Fruit fly (Drosophila melanogaster): ENCODE results near the gene CG9727.

Gene CG9727

DNA sequence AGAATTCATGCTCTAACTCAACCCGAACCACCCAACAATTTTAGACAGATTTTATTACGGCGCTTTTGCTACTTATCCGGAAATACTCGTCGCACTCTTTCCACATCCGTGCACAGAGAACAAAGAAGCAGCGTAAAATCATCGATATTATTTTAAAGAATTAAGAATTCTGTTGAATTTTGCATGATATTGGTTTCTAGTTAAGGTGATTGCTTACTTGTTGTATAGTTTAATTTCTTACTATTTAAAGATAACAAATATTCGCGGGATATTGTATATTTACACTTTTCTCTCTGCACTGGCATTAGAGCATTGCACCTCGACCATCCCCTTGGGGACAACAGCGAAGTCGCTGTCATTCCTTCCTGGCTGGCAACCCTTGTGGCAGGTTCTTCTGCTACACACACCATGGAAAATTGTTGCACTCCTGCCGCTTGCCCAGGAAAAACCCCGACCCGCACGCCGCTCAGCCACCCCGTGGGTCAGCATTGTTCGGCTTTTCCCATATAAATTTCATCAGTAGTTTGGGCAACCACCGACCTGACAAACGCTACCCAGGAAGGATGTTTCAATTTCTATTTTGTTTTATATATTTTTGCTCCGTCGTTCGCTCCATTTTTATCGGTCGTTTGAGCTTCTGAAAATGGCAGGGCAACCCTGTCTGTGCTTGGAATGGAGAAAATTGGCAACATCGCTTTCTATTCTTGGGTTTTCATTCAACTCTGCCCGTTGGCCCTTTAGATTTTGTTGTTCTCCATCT lies 28.7 kb downstream of the CG9727 start (continued):
- no peak for TF ChIP-seq crc (GFP tag; optimal IDR thresholded peaks at IDR 0.05)
- peak; percentile 64 for TF ChIP-seq Fer1 (GFP tag; optimal IDR thresholded peaks at IDR 0.05)
- no peak for TF ChIP-seq Dp (GFP tag; optimal IDR thresholded peaks at IDR 0.05)
- peak; percentile 73 for TF ChIP-seq Ada2b (GFP tag; IDR thresholded peaks at IDR 0.05)
- TF ChIP-seq gce (GFP tag; IDR thresholded peaks at IDR 0.05) = 0 out of 3 replicates have a peak, but pooled peaks have one; percentile 42
- TF ChIP-seq kay (GFP tag; optimal IDR thresholded peaks at IDR 0.05) = peak; percentile 28
- TF ChIP-seq Meics (GFP tag; optimal IDR thresholded peaks at IDR 0.05) = peak; percentile 64
- TF ChIP-seq mld (GFP tag; IDR thresholded peaks at IDR 0.05; ENCODE audit: partially characterized antibody) = no peak
- peak; percentile 34; the same call in 1 of the 2 replicates for TF ChIP-seq wor (GFP tag; IDR thresholded peaks at IDR 0.05)
- no peak for TF ChIP-seq her (GFP tag; optimal IDR thresholded peaks at IDR 0.05)
- peak; percentile 77 for TF ChIP-seq CG17361 (GFP tag; IDR thresholded peaks at IDR 0.05)
- TF ChIP-seq ems (GFP tag; optimal IDR thresholded peaks at IDR 0.05) = peak; percentile 34
- TF ChIP-seq Atf-2 (GFP tag; optimal IDR thresholded peaks at IDR 0.05) = peak; percentile 50
- peak; percentile 55 for TF ChIP-seq ewg (GFP tag; optimal IDR thresholded peaks at IDR 0.05)
- peak; percentile 80 for TF ChIP-seq CG12391 (tag; optimal IDR thresholded peaks at IDR 0.05)
- no peak for TF ChIP-seq hkb (optimal IDR thresholded peaks at IDR 0.05)
- peak; percentile 85 for TF ChIP-seq hkb (GFP tag; IDR thresholded peaks at IDR 0.05)
- no peak for TF ChIP-seq CG33557 (GFP tag; optimal IDR thresholded peaks at IDR 0.05)
- TF ChIP-seq CG17802 (tag; optimal IDR thresholded peaks at IDR 0.05) = peak; percentile 47
- peak; percentile 43; the same call in 1 of the 2 replicates for TF ChIP-seq CG6272 (GFP tag; IDR thresholded peaks at IDR 0.05)
- TF ChIP-seq Myb (GFP tag; optimal IDR thresholded peaks at IDR 0.05) = peak; percentile 29
- TF ChIP-seq Hand (GFP tag; optimal IDR thresholded peaks at IDR 0.05) = peak; percentile 47
- TF ChIP-seq CG34224 (GFP tag; IDR thresholded peaks at IDR 0.05; ENCODE audit: partially characterized antibody) = 0 out of 3 replicates have a peak, but pooled peaks have one; percentile 13
- TF ChIP-seq HmgD (GFP tag; optimal IDR thresholded peaks at IDR 0.05) = no peak
- TF ChIP-seq CG1832 (GFP tag; optimal IDR thresholded peaks at IDR 0.05) = no peak
- TF ChIP-seq Awh (GFP tag; IDR thresholded peaks at IDR 0.05) = peak; percentile 26; the same call in 1 of the 2 replicates
- peak; percentile 56 for TF ChIP-seq PHDP (tag; optimal IDR thresholded peaks at IDR 0.05)
- peak; percentile 42 for TF ChIP-seq CG9215 (GFP tag; IDR thresholded peaks at IDR 0.05)
- TF ChIP-seq row (GFP tag; IDR thresholded peaks at IDR 0.05) = peak; percentile 83
- peak; percentile 67; the same call in 1 of the 2 replicates for TF ChIP-seq ranshi (GFP tag; IDR thresholded peaks at IDR 0.05)
- TF ChIP-seq CG12659 (GFP tag; optimal IDR thresholded peaks at IDR 0.05) = peak; percentile 58
- TF ChIP-seq Ptx1 (GFP tag; IDR thresholded peaks at IDR 0.05) = peak; percentile 85
- TF ChIP-seq stwl (tag; optimal IDR thresholded peaks at IDR 0.05) = peak; percentile 64
- no peak for TF ChIP-seq twi (tag; optimal IDR thresholded peaks at IDR 0.05)
- peak; percentile 25 for TF ChIP-seq Dek (tag; optimal IDR thresholded peaks at IDR 0.05)
- no peak for TF ChIP-seq CG4617 (GFP tag; optimal IDR thresholded peaks at IDR 0.05; ENCODE audit: borderline replicate concordance)
- no peak for TF ChIP-seq CkIIα-i1 (GFP tag; IDR thresholded peaks at IDR 0.05)
- peak; percentile 69 for TF ChIP-seq oc (tag; optimal IDR thresholded peaks at IDR 0.05)
- no peak for TF ChIP-seq CG14860 (GFP tag; IDR thresholded peaks at IDR 0.05; ENCODE audit: partially characterized antibody)
- peak; percentile 68 for TF ChIP-seq fd96Cb (tag; optimal IDR thresholded peaks at IDR 0.05)
- 0 out of 3 replicates have a peak, but pooled peaks have one; percentile 41 for TF ChIP-seq CG2199 (GFP tag; IDR thresholded peaks at IDR 0.05)
- TF ChIP-seq knrl (GFP tag; IDR thresholded peaks at IDR 0.05; ENCODE audit: partially characterized antibody) = no peak
- peak; percentile 42; the same call in 1 of the 2 replicates for TF ChIP-seq CG32532 (GFP tag; IDR thresholded peaks at IDR 0.05)
- TF ChIP-seq crol (GFP tag; IDR thresholded peaks at IDR 0.05) = peak; percentile 56
- TF ChIP-seq ara (GFP tag; IDR thresholded peaks at IDR 0.05) = peak; percentile 69; the same call in 1 of the 2 replicates
- TF ChIP-seq gcm (GFP tag; optimal IDR thresholded peaks at IDR 0.05) = peak; percentile 27
- TF ChIP-seq CG11723 (GFP tag; optimal IDR thresholded peaks at IDR 0.05) = peak; percentile 27
- peak; percentile 57 for TF ChIP-seq scrt (GFP tag; optimal IDR thresholded peaks at IDR 0.05)

Data from whole organism, embryonic.